Worm (Caenorhabditis elegans) whole organism, L1 larva: ENCODE measurements around the gene D1044.1.

ENCODE experiments used
- ama-1 ChIP-seq: fragments of 150-350 bp; optimal IDR thresholded peaks from 2 replicates; lab custom pipeline; 2014
- ceh-82 ChIP-seq, 3 experiments: fragments of 150-350 bp in 1 of 3; sonication (generic microtip) in 2 of 3; optimal IDR thresholded peaks; 2 replicates each; lab custom pipeline; 2014 to 2017; ENCODE audit warnings: missing biosample characterization in 3 of 3, missing genetic modification characterization in 3 of 3
- efl-1 ChIP-seq, 4 experiments: fragments of 150-350 bp; optimal IDR thresholded peaks in 3 of 4; peaks in 1 of 4; 1 replicate in 1 of 4; 2 replicates in 3 of 4; lab custom pipeline; 2014; ENCODE audit warnings: missing biosample characterization in 2 of 4, missing genetic modification characterization in 2 of 4, missing genetic modification reagents in 2 of 4
- fos-1 ChIP-seq: fragments of 150-350 bp; optimal IDR thresholded peaks from 2 replicates; lab custom pipeline; 2014; ENCODE audit warnings: missing biosample characterization, missing genetic modification characterization
- hlh-17 ChIP-seq: fragments of 200-800 bp; sonication (Bioruptor generic); optimal IDR thresholded peaks from 2 replicates; lab custom pipeline; 2018; ENCODE audit warnings: missing genetic modification characterization, mild to moderate bottlenecking, missing compliant biosample characterization, moderate library complexity, borderline replicate concordance
- lin-15B ChIP-seq: fragments of 150-350 bp; sonication (generic microtip); optimal IDR thresholded peaks from 3 replicates; lab custom pipeline; 2014; ENCODE audit warnings: missing biosample characterization, missing genetic modification characterization
- lin-35 ChIP-seq, 2 experiments: fragments of 150-350 bp; optimal IDR thresholded peaks; 2 replicates each; lab custom pipeline; 2014; ENCODE audit warnings: missing biosample characterization in 2 of 2, missing genetic modification characterization in 2 of 2, missing genetic modification reagents in 2 of 2
- pag-3 ChIP-seq: sonication (generic microtip); optimal IDR thresholded peaks from 2 replicates; lab custom pipeline; 2017; ENCODE audit warnings: missing genetic modification characterization, mild to moderate bottlenecking, missing compliant biosample characterization, antibody characterized with exemption, borderline replicate concordance; ENCODE audit not compliant: insufficient read depth
- pax-3 ChIP-seq: fragments of 200-800 bp; sonication (Bioruptor generic); optimal IDR thresholded peaks from 2 replicates; lab custom pipeline; 2018; ENCODE audit warnings: mild to moderate bottlenecking, missing genetic modification characterization, moderate library complexity, missing compliant biosample characterization
- tbx-2 ChIP-seq: sonication (generic microtip); optimal IDR thresholded peaks from 2 replicates; lab custom pipeline; 2016; ENCODE audit warnings: missing genetic modification characterization, missing compliant biosample characterization
- xbp-1 ChIP-seq: sonication (generic microtip); optimal IDR thresholded peaks from 2 replicates; lab custom pipeline; 2016; ENCODE audit warnings: missing genetic modification characterization, missing compliant biosample characterization
- ztf-11 ChIP-seq, 2 experiments: sonication (generic microtip); optimal IDR thresholded peaks; 2 replicates each; lab custom pipeline; 2016 to 2017; ENCODE audit warnings: missing genetic modification characterization in 2 of 2, missing biosample characterization in 1 of 2, missing compliant biosample characterization in 1 of 2

- no peak for TF ChIP-seq lin-35 (GFP tag; optimal IDR thresholded peaks at IDR 0.05; lab: Kevin White, UChicago)
- no peak for TF ChIP-seq pag-3 (tag; lab: Kevin White, UChicago)
- TF ChIP-seq lin-15B (tag; lab: Kevin White, UChicago), result no peak
- no peak for TF ChIP-seq tbx-2 (tag; lab: Kevin White, UChicago)
- TF ChIP-seq ztf-11 (tag; optimal IDR thresholded peaks at IDR 0.05; lab: Kevin White, UChicago), result no peak
- TF ChIP-seq pax-3 (tag; lab: Kevin White, UChicago), result no peak
- no peak for TF ChIP-seq ceh-82 (tag; optimal IDR thresholded peaks at IDR 0.05; lab: Kevin White, UChicago)
- peak; percentile 7 for TF ChIP-seq ama-1 (lab: Kevin White, UChicago)
- no peak for TF ChIP-seq efl-1 (optimal IDR thresholded peaks at IDR 0.05; lab: Kevin White, UChicago)
- TF ChIP-seq efl-1 (GFP tag; optimal IDR thresholded peaks at IDR 0.05 in 1 of 2; lab: Kevin White, UChicago), result peak in 1 of 2 experiments; percentile 92
- no peak for TF ChIP-seq hlh-17
- TF ChIP-seq xbp-1 (tag; lab: Kevin White, UChicago), result no peak
- TF ChIP-seq fos-1 (tag; lab: Kevin White, UChicago), result no peak
These were observed 39.2 kb upstream of the D1044.1 start for ce11 chrIII:5504725-5505473.
